Worm (Caenorhabditis elegans) whole organism, L2 larva: ENCODE data around the gene H21P03.10.

Source experiments
- alr-1 ChIP-seq: fragments of 150-350 bp; optimal IDR thresholded peaks from 2 replicates; lab custom pipeline; 2014; ENCODE audit warnings: missing biosample characterization, missing genetic modification characterization
- blmp-1 ChIP-seq: sonication (generic microtip); optimal IDR thresholded peaks from 2 replicates; lab custom pipeline; 2017; ENCODE audit warnings: missing genetic modification characterization, mild to moderate bottlenecking, missing compliant biosample characterization, antibody characterized with exemption, moderate library complexity; ENCODE audit not compliant: insufficient read depth
- ceh-16 ChIP-seq: fragments of 150-350 bp; optimal IDR thresholded peaks from 2 replicates; lab custom pipeline; 2014; ENCODE audit warnings: missing biosample characterization, missing genetic modification characterization
- elt-3 ChIP-seq: sonication (generic microtip); optimal IDR thresholded peaks from 2 replicates; lab custom pipeline; 2017; ENCODE audit warnings: missing biosample characterization, missing genetic modification characterization
- lin-13 ChIP-seq: fragments of 150-350 bp; optimal IDR thresholded peaks from 2 replicates; lab custom pipeline; 2014; ENCODE audit warnings: missing biosample characterization, missing genetic modification reagents, missing genetic modification characterization
- lsy-2 ChIP-seq, 2 experiments: fragments of 150-350 bp in 1 of 2; sonication (generic microtip) in 1 of 2; optimal IDR thresholded peaks; 2 replicates each; lab custom pipeline; 2014 to 2017; ENCODE audit warnings: missing biosample characterization in 2 of 2, missing genetic modification characterization in 2 of 2
- mdl-1 ChIP-seq, 2 experiments: fragments of 150-350 bp in 1 of 2; sonication (generic microtip) in 1 of 2; optimal IDR thresholded peaks; 2 replicates each; lab custom pipeline; 2017; ENCODE audit warnings: missing biosample characterization in 2 of 2, missing genetic modification characterization in 2 of 2
- nhr-11 ChIP-seq: fragments of 150-350 bp; optimal IDR thresholded peaks from 2 replicates; lab custom pipeline; 2014; ENCODE audit warnings: missing biosample characterization, missing genetic modification characterization
- nhr-23 ChIP-seq: fragments of 150-350 bp; optimal IDR thresholded peaks from 2 replicates; lab custom pipeline; 2014; ENCODE audit warnings: missing biosample characterization, missing genetic modification reagents, missing genetic modification characterization
- sma-9 ChIP-seq, 2 experiments: fragments of 150-350 bp in 1 of 2; sonication (generic microtip) in 1 of 2; optimal IDR thresholded peaks; 2 replicates each; lab custom pipeline; 2014 to 2016; ENCODE audit warnings: missing genetic modification characterization in 2 of 2, mild to moderate bottlenecking in 1 of 2, missing biosample characterization in 1 of 2, missing compliant biosample characterization in 1 of 2, missing genetic modification reagents in 1 of 2, moderate library complexity in 1 of 2
- zag-1 ChIP-seq: fragments of 150-350 bp; optimal IDR thresholded peaks from 2 replicates; lab custom pipeline; 2014; ENCODE audit warnings: missing biosample characterization, missing genetic modification characterization

DNA sequence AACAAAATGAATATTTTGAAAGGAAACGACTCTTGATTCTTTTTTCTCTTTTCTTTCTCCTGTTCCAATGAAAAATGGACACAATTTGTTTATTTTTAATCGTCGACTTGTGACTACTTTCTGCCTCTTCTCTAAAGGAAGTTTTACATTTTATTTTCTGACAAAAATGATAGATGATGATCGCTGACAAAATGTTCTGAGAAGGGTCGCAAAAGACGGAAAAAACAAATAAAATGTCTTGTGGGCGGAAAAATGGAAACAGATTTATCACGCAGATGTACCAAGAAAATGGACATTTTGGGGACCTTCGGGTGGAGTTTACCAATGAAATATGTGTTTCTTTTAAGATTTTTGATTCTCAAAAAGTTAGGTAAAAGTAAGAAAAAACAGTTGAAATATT, 47.6 kb upstream of the H21P03.10 start:
- TF ChIP-seq lin-13 (GFP tag; lab: Kevin White, UChicago): no peak
- no peak for TF ChIP-seq ceh-16 (tag; lab: Kevin White, UChicago)
- TF ChIP-seq nhr-11: no peak
- no peak for TF ChIP-seq nhr-23 (tag; lab: Kevin White, UChicago)
- TF ChIP-seq alr-1 (tag; lab: Kevin White, UChicago): no peak
- no peak for TF ChIP-seq zag-1 (tag; lab: Kevin White, UChicago)
- no peak for TF ChIP-seq elt-3 (tag; lab: Kevin White, UChicago)
- no peak for TF ChIP-seq blmp-1 (tag; lab: Kevin White, UChicago)
- TF ChIP-seq lsy-2 (tag; optimal IDR thresholded peaks at IDR 0.05; lab: Kevin White, UChicago): no peak
- no peak for TF ChIP-seq mdl-1 (tag; optimal IDR thresholded peaks at IDR 0.05; lab: Kevin White, UChicago)
- no peak for TF ChIP-seq sma-9 (GFP tag; optimal IDR thresholded peaks at IDR 0.05; lab: Kevin White, UChicago)
- TF ChIP-seq sma-9 (tag; optimal IDR thresholded peaks at IDR 0.05; lab: Kevin White, UChicago): no peak
